Worm (Caenorhabditis elegans): Measurements from ENCODE around the gene nas-18.

nas-18 gene

DNA sequence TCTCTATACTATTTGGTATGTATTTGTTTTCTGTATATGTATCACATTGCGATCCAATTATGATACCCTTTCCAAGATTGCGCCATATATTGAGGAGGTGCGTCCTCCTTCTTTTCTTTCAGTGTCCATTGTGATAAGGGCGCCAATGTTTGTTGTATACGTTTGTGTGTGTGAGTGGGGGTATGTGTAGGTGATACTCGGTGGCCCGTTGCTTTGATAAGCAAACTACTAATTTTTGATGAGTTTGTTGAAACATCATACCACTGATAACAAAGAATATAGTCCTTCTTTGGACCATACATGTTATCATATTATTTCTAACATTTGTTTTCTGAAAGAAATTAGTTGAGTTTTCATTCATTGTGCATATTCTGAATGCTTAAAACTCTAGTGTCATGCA, 7.5 kb downstream of the nas-18 start (continued):
- TF ChIP-seq Y5F2A.4 (GFP tag; optimal IDR thresholded peaks at IDR 0.05) = no peak
- TF ChIP-seq lsy-2 (tag; optimal IDR thresholded peaks at IDR 0.05) = no peak
- no peak for TF ChIP-seq F49E8.2 (tag; optimal IDR thresholded peaks at IDR 0.05; ENCODE audit: borderline replicate concordance)
- TF ChIP-seq F10B5.3 (tag; optimal IDR thresholded peaks at IDR 0.05) = no peak
- TF ChIP-seq set-16 (GFP tag; IDR thresholded peaks at IDR 0.05) = no peak
- TF ChIP-seq hlh-11 (tag; optimal IDR thresholded peaks at IDR 0.05) = peak; percentile 55
- no peak for TF ChIP-seq lim-7 (GFP tag; IDR thresholded peaks at IDR 0.05)
- no peak for TF ChIP-seq fkh-10 (GFP tag; optimal IDR thresholded peaks at IDR 0.05)
- TF ChIP-seq zag-1 (tag; optimal IDR thresholded peaks at IDR 0.05) = no peak
- TF ChIP-seq hlh-30 (tag; optimal IDR thresholded peaks at IDR 0.05; ENCODE audit: insufficient read depth) = no peak
- TF ChIP-seq T20F7.1 (GFP tag; optimal IDR thresholded peaks at IDR 0.05) = no peak
- TF ChIP-seq mxl-3 (GFP tag; optimal IDR thresholded peaks at IDR 0.05) = no peak
- TF ChIP-seq pqm-1 (tag; optimal IDR thresholded peaks at IDR 0.05) = peak; percentile 64
- no peak for TF ChIP-seq mes-2 (tag; optimal IDR thresholded peaks at IDR 0.05; ENCODE audit: poor library complexity, severe bottlenecking)
- TF ChIP-seq lin-15B (tag; optimal IDR thresholded peaks at IDR 0.05) = no peak
- no peak for TF ChIP-seq snpc-1.2 (GFP tag; IDR thresholded peaks at IDR 0.05)
- TF ChIP-seq arid-1 (GFP tag; conservative IDR thresholded peaks at IDR 0.05) = no peak
- TF ChIP-seq nhr-10 (tag; optimal IDR thresholded peaks at IDR 0.05) = no peak
- TF ChIP-seq zfp-3 (GFP tag; conservative IDR thresholded peaks at IDR 0.05) = no peak
- TF ChIP-seq nhr-102 (tag; optimal IDR thresholded peaks at IDR 0.05) = no peak
- TF ChIP-seq nhr-11 (tag; optimal IDR thresholded peaks at IDR 0.05) = no peak
- TF ChIP-seq nhr-48 (tag; optimal IDR thresholded peaks at IDR 0.05) = no peak
- no peak for TF ChIP-seq dmd-9 (GFP tag; IDR thresholded peaks at IDR 0.05)
- no peak for TF ChIP-seq nhr-237 (tag; optimal IDR thresholded peaks at IDR 0.05)
- no peak for TF ChIP-seq fos-1 (tag; optimal IDR thresholded peaks at IDR 0.05)
- no peak for TF ChIP-seq ZK337.2 (GFP tag; IDR thresholded peaks at IDR 0.05)
- TF ChIP-seq hmg-1.1 (GFP tag; IDR thresholded peaks at IDR 0.05) = no peak
- TF ChIP-seq lin-13 (GFP tag; optimal IDR thresholded peaks at IDR 0.05) = no peak
- TF ChIP-seq daf-16 (GFP tag; optimal IDR thresholded peaks at IDR 0.05) = no peak
- peak; percentile 76 for TF ChIP-seq daf-16 (tag; optimal IDR thresholded peaks at IDR 0.05)

DNA sequence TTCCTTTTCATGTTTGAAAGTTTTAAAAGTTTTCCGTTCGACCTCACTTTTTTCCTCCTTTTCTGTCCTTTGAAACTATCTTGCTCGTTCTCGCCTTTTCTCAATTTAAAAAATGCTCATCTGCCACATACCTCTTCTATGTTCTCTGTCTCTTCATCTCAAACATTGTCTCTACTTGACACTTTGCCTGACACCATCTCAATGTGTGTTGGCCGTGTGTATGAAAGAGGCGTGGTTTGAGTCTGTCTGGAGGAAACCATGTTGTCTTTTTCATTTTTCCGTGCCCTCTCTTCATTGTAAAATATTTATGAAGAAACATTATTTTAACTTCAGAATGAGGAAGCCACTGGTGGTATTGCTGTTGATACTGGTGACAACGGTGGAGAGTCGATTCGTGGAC, 11.0 kb downstream of the nas-18 start, which contains the start of gene K03B8.6:
Gene K03B8.6 (plus strand): TSS at position 334 of the 400 bp plus-strand sequence.
- TF ChIP-seq zfp-3 (GFP tag; conservative IDR thresholded peaks at IDR 0.05) (no peak), hlh-11 (tag; optimal IDR thresholded peaks at IDR 0.05) (no peak), aha-1 (tag) (peak; percentile 70), saeg-2 (GFP tag; IDR thresholded peaks at IDR 0.05) (no peak), set-16 (GFP tag; IDR thresholded peaks at IDR 0.05) (no peak), ama-1 (optimal IDR thresholded peaks at IDR 0.05) (no peak), gei-8 (GFP tag; optimal IDR thresholded peaks at IDR 0.05) (no peak), unc-62 (GFP tag; optimal IDR thresholded peaks at IDR 0.05 in 1 of 2) (peak in 1 of 2 experiments; percentile 64), unc-62 (tag; optimal IDR thresholded peaks at IDR 0.05) (no peak), madf-9 (GFP tag; conservative IDR thresholded peaks at IDR 0.05) (no peak), hif-1 (tag; optimal IDR thresholded peaks at IDR 0.05) (no peak)

DNA sequence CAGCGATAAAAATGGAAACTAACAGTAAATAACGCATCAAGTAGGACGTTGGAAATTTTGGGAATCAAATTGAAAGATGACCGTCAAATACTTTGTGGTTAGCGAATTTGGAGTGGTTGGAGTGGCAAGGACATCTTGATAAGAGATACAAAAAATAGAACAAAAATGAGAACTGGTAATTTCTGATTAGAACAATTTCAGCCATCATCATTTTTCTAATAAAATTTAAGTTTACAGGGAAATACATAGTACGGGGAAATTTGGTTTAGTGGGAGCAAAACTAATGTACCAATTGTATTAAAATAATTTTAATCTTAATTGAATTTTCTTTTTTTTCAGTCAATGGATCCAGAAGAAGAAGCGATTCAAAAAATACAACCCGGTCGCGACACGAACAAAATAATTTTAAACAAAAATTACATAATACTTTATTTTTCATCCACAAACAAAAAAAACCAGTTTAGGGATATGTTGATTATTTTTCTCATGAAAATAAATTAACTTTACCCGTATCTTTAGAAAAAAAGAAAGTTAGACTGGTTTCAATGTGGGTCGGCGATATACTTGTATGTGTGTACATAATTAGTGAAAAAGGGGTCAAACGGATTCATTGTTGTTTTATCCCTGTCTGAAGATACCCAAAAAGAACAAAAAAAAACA, 14.8 kb downstream of the nas-18 start, which contains the start of the genes K03B8.8 and grl-3:
Gene K03B8.8 (minus strand): TSS at position 101 of the 660 bp plus-strand sequence.
Gene grl-3 (plus strand): TSS at position 610 of the 660 bp plus-strand sequence.
- TF ChIP-seq ztf-7 (tag; optimal IDR thresholded peaks at IDR 0.05) (no peak), ceh-28 (tag; optimal IDR thresholded peaks at IDR 0.05) (no peak), dpl-1 (GFP tag; optimal IDR thresholded peaks at IDR 0.05) (no peak), nhr-28 (tag; optimal IDR thresholded peaks at IDR 0.05) (peak; percentile 20)

All from whole organism, L4 larva.